Fruit fly (Drosophila melanogaster) whole organism, pupa: ENCODE data around the gene CG46270.
A peak's percentile ranks its signal among the peaks of the same experiment; 100 is the strongest.

Experiments used
- CG10348 ChIP-seq: fragments of 200-800 bp; sonication (Bioruptor generic); IDR thresholded peaks from 2 replicates; pipeline ENCODE4 v1.3.6; 2022; ENCODE audit warnings: missing biosample characterization, missing genetic modification characterization
- CG12605 ChIP-seq: fragments of 200-800 bp; sonication (Bioruptor generic); IDR thresholded peaks from 2 replicates; pipeline ENCODE4 v1.3.6; 2022; ENCODE audit warnings: missing biosample characterization, missing genetic modification characterization
- CG13204 ChIP-seq: fragments of 200-800 bp; sonication (Bioruptor generic); optimal IDR thresholded peaks from 2 replicates; lab custom pipeline; 2018; ENCODE audit warnings: missing biosample characterization, mild to moderate bottlenecking, missing genetic modification characterization, moderate library complexity
- CG14655 ChIP-seq: fragments of 200-800 bp; sonication (Bioruptor generic); optimal IDR thresholded peaks from 3 replicates; lab custom pipeline; 2017; ENCODE audit warnings: mild to moderate bottlenecking, missing biosample characterization, missing genetic modification reagents, missing genetic modification characterization
- CG15710 ChIP-seq: fragments of 200-800 bp; sonication (Bioruptor generic); optimal IDR thresholded peaks from 2 replicates; lab custom pipeline; 2018; ENCODE audit warnings: missing biosample characterization, mild to moderate bottlenecking, missing genetic modification characterization, moderate library complexity
- CG17806 ChIP-seq: fragments of 200-800 bp; sonication (Bioruptor generic); optimal IDR thresholded peaks from 2 replicates; lab custom pipeline; 2018; ENCODE audit warnings: missing biosample characterization, mild to moderate bottlenecking, missing genetic modification characterization, moderate library complexity
- CG32121 ChIP-seq: fragments of 200-800 bp; sonication (Bioruptor generic); IDR thresholded peaks from 2 replicates; pipeline ENCODE4 v1.3.6; 2022; ENCODE audit warnings: missing biosample characterization, missing genetic modification characterization
- CG34367 ChIP-seq: fragments of 200-800 bp; sonication (Bioruptor generic); optimal IDR thresholded peaks from 2 replicates; lab custom pipeline; 2018; ENCODE audit warnings: missing biosample characterization, mild to moderate bottlenecking, missing genetic modification characterization
- CG4496 ChIP-seq: fragments of 200-800 bp; sonication (Bioruptor generic); IDR thresholded peaks from 3 replicates; pipeline ENCODE4 v1.3.6; 2022; ENCODE audit warnings: missing biosample characterization, missing genetic modification characterization
- CG8159 ChIP-seq: fragments of 200-800 bp; sonication (Bioruptor generic); optimal IDR thresholded peaks from 3 replicates; lab custom pipeline; 2018; ENCODE audit warnings: missing biosample characterization, mild to moderate bottlenecking, missing genetic modification characterization, moderate library complexity
- CG8301 ChIP-seq: fragments of 200-800 bp; sonication (Bioruptor generic); optimal IDR thresholded peaks from 2 replicates; lab custom pipeline; 2018; ENCODE audit warnings: missing biosample characterization, mild to moderate bottlenecking, missing genetic modification characterization
- CG9948 ChIP-seq: fragments of 200-800 bp; sonication (Bioruptor generic); optimal IDR thresholded peaks from 2 replicates; lab custom pipeline; 2018; ENCODE audit warnings: missing biosample characterization, mild to moderate bottlenecking, missing genetic modification characterization, moderate library complexity
- D1 ChIP-seq: fragments of 200-800 bp; sonication (Bioruptor generic); optimal IDR thresholded peaks from 2 replicates; lab custom pipeline; 2018; ENCODE audit warnings: missing biosample characterization, mild to moderate bottlenecking, missing genetic modification characterization, moderate library complexity
- EcR ChIP-seq: fragments of 200-800 bp; sonication (Bioruptor generic); optimal IDR thresholded peaks from 3 replicates; lab custom pipeline; 2019; ENCODE audit warnings: missing biosample characterization, missing genetic modification characterization, mild to moderate bottlenecking, moderate library complexity, missing genetic modification reagents
- Ets98B ChIP-seq: fragments of 200-800 bp; sonication (Bioruptor generic); IDR thresholded peaks from 2 replicates; pipeline ENCODE4 v1.3.6; 2022; ENCODE audit warnings: missing biosample characterization, missing genetic modification characterization
- Pif1A ChIP-seq: fragments of 200-800 bp; sonication (Bioruptor generic); optimal IDR thresholded peaks from 3 replicates; lab custom pipeline; 2016; ENCODE audit warnings: missing biosample characterization, missing genetic modification characterization
- Pif1B ChIP-seq: fragments of 200-800 bp; sonication (Bioruptor generic); optimal IDR thresholded peaks from 3 replicates; lab custom pipeline; 2016; ENCODE audit warnings: missing biosample characterization, missing genetic modification characterization
- Snoo ChIP-seq: fragments of 200-800 bp; sonication (Bioruptor generic); optimal IDR thresholded peaks from 3 replicates; lab custom pipeline; 2017; ENCODE audit warnings: missing biosample characterization, mild to moderate bottlenecking, missing genetic modification characterization, inconsistent platforms
- fd96Ca ChIP-seq: fragments of 200-800 bp; sonication (Bioruptor generic); IDR thresholded peaks from 3 replicates; pipeline ENCODE4 v1.3.6; 2022; ENCODE audit warnings: missing biosample characterization, missing genetic modification characterization
- gl ChIP-seq: fragments of 200-800 bp; sonication (Bioruptor generic); optimal IDR thresholded peaks from 2 replicates; lab custom pipeline; 2018; ENCODE audit warnings: missing biosample characterization, mild to moderate bottlenecking, missing genetic modification characterization
- rn ChIP-seq: fragments of 200-800 bp; sonication (Bioruptor generic); IDR thresholded peaks from 2 replicates; pipeline ENCODE4 v1.3.6; 2022; ENCODE audit warnings: missing biosample characterization, missing genetic modification characterization

Gene CG46270

dm6 chr3R:10407658-10408057 lies 20.6 kb downstream of the CG46270 start:
- TF ChIP-seq CG34367 (tag; lab: Kevin White, UChicago) = no peak
- no peak for TF ChIP-seq CG14655 (GFP tag; lab: Kevin White, UChicago)
- no peak for TF ChIP-seq EcR (GFP tag; lab: Kevin White, UChicago)
- TF ChIP-seq CG4496 = no peak
- no peak for TF ChIP-seq CG10348
- no peak for TF ChIP-seq Ets98B (GFP tag; lab: Robert Waterston, UW)
- no peak for TF ChIP-seq CG12605
- TF ChIP-seq CG15710 (tag; lab: Kevin White, UChicago) = no peak
- TF ChIP-seq CG13204 (GFP tag; lab: Kevin White, UChicago) = no peak
- no peak for TF ChIP-seq CG8159
- TF ChIP-seq Pif1B (GFP tag; lab: Kevin White, UChicago) = no peak
- TF ChIP-seq Pif1A (GFP tag; lab: Kevin White, UChicago) = no peak
- no peak for TF ChIP-seq D1 (tag; lab: Kevin White, UChicago)
- no peak for TF ChIP-seq fd96Ca (GFP tag; lab: Robert Waterston, UW)
- TF ChIP-seq gl (tag; lab: Kevin White, UChicago) = no peak
- TF ChIP-seq CG8301 (tag; lab: Kevin White, UChicago) = no peak
- no peak for TF ChIP-seq CG32121 (GFP tag; lab: Robert Waterston, UW)
- no peak for TF ChIP-seq rn (GFP tag; lab: Robert Waterston, UW)
- no peak for TF ChIP-seq Snoo (tag; lab: Kevin White, UChicago)

- TF ChIP-seq CG8159 (no peak), Pif1A (GFP tag; lab: Kevin White, UChicago) (no peak), EcR (GFP tag; lab: Kevin White, UChicago) (no peak), CG17806 (tag; lab: Kevin White, UChicago) (no peak), CG34367 (tag; lab: Kevin White, UChicago) (no peak), gl (tag; lab: Kevin White, UChicago) (no peak), rn (GFP tag; lab: Robert Waterston, UW) (no peak), CG12605 (no peak), CG10348 (no peak), CG15710 (tag; lab: Kevin White, UChicago) (no peak), CG13204 (GFP tag; lab: Kevin White, UChicago) (no peak), Snoo (tag; lab: Kevin White, UChicago) (no peak), D1 (tag; lab: Kevin White, UChicago) (no peak), CG32121 (GFP tag; lab: Robert Waterston, UW) (no peak), fd96Ca (GFP tag; lab: Robert Waterston, UW) (no peak), CG4496 (no peak), CG8301 (tag; lab: Kevin White, UChicago) (no peak), CG14655 (GFP tag; lab: Kevin White, UChicago) (no peak), Pif1B (GFP tag; lab: Kevin White, UChicago) (no peak)
Observed at dm6 chr3R:10407066-10407465, 21.2 kb downstream of the CG46270 start, which contains the start of gene CG6325. CG6325 (minus strand) TSS chr3R:10407285.

DNA sequence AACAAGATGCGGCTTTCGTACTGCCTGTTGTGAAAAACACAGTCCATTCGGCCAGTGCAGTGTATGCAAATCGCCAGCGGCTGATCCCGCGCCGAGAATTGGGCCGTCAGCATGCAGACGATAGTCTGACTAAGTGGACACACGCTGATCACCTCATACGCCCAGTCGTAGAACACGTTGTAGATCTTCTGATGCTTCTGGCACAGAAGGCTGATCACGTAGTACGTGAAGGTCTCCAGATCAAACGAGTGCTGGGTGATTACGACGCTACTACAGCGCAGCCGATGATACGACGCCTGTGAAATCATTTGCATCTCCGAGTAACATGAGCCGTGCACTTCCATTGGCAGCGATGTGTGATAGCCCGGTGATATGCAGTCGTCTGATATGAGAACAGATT lies 24.3 kb downstream of the CG46270 start:
- TF ChIP-seq CG8159 = no peak

- no peak for TF ChIP-seq CG13204 (GFP tag; lab: Kevin White, UChicago)
- no peak for TF ChIP-seq fd96Ca (GFP tag; lab: Robert Waterston, UW)
- no peak for TF ChIP-seq gl (tag; lab: Kevin White, UChicago)
- TF ChIP-seq CG15710 (tag; lab: Kevin White, UChicago) = no peak
- no peak for TF ChIP-seq CG9948 (tag; lab: Kevin White, UChicago)
- no peak for TF ChIP-seq D1 (tag; lab: Kevin White, UChicago)
- TF ChIP-seq CG10348 = no peak
- no peak for TF ChIP-seq EcR (GFP tag; lab: Kevin White, UChicago)
- TF ChIP-seq CG17806 (tag; lab: Kevin White, UChicago) = no peak
- TF ChIP-seq CG4496 = no peak
- TF ChIP-seq Pif1A (GFP tag; lab: Kevin White, UChicago) = no peak
- no peak for TF ChIP-seq CG32121 (GFP tag; lab: Robert Waterston, UW)
- no peak for TF ChIP-seq Ets98B (GFP tag; lab: Robert Waterston, UW)
- no peak for TF ChIP-seq rn (GFP tag; lab: Robert Waterston, UW)
- TF ChIP-seq CG12605 = no peak
- no peak for TF ChIP-seq Snoo (tag; lab: Kevin White, UChicago)
- no peak for TF ChIP-seq CG14655 (GFP tag; lab: Kevin White, UChicago)
- no peak for TF ChIP-seq CG34367 (tag; lab: Kevin White, UChicago)
- no peak for TF ChIP-seq Pif1B (GFP tag; lab: Kevin White, UChicago)
- TF ChIP-seq CG8301 (tag; lab: Kevin White, UChicago) = no peak
Observed at dm6 chr3R:10400732-10401131, 27.5 kb downstream of the CG46270 start, which contains the start of gene mthl11. mthl11 (plus strand) TSS chr3R:10401032.

DNA sequence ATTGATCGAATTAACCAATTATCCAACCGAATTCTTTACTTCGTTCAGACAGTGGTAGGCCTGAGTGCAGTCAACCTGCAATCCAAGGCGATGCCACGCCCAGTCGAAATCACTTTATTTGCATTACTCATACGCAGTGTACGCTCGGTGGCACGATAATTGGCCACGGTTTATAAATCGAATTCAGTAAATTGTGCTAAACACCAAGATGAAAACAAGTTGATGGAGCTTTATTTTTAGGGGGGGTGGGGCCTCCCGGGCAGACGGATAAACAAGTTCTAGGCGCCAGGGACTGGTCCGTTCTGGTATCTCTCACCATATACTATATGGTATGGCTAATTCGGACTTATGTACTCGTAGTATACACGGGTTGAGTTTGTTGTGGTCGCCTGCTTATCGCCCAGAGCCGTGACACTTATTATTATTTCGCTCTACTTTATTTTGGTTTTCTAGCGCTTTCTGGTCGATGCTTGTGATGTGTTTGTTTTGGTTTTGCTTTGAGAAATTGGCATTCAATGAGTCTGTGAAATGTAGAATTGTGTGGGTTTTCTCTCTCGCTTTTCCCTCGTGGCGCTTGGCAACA lies 32.9 kb downstream of the CG46270 start:
- TF ChIP-seq EcR (GFP tag; lab: Kevin White, UChicago) = peak; percentile 57
- TF ChIP-seq CG15710 (tag; lab: Kevin White, UChicago) = no peak

- TF ChIP-seq CG9948 (tag; lab: Kevin White, UChicago) (no peak), CG32121 (GFP tag; lab: Robert Waterston, UW) (peak; percentile 60; the same call in 1 of the 2 replicates), CG10348 (no peak)
- TF ChIP-seq, all 21 proteins: peak for 1
Observed at dm6 chr3R:10394368-10394770, 33.9 kb downstream of the CG46270 start.
